Fruit fly (Drosophila melanogaster) whole organism, embryonic: ENCODE results near the gene east.

Source experiments
- Atf-2 ChIP-seq: fragments of 200-800 bp; sonication (Bioruptor generic); optimal IDR thresholded peaks from 2 replicates; lab custom pipeline; 2016; ENCODE audit warnings: missing biosample characterization, missing genetic modification characterization
- Bgb ChIP-seq: fragments of 200-800 bp; sonication (Bioruptor generic); IDR thresholded peaks from 2 replicates; pipeline ENCODE4 v1.3.6; 2022; ENCODE audit warnings: missing biosample characterization, missing genetic modification characterization; ENCODE audit not compliant: partially characterized antibody
- CG12219 ChIP-seq: fragments of 200-800 bp; sonication (Bioruptor generic); optimal IDR thresholded peaks from 3 replicates; lab custom pipeline; 2018; ENCODE audit warnings: missing biosample characterization, mild to moderate bottlenecking, missing genetic modification characterization
- CG12299 ChIP-seq: fragments of 200-800 bp; sonication (Bioruptor generic); optimal IDR thresholded peaks from 2 replicates; lab custom pipeline; 2018; ENCODE audit warnings: missing biosample characterization, mild to moderate bottlenecking, missing genetic modification characterization
- CG1233 ChIP-seq: fragments of 200-800 bp; sonication (Bioruptor generic); optimal IDR thresholded peaks from 4 replicates; lab custom pipeline; 2018; ENCODE audit warnings: missing biosample characterization, mild to moderate bottlenecking, missing genetic modification characterization
- CG13123 ChIP-seq: fragments of 200-800 bp; sonication (Bioruptor generic); optimal IDR thresholded peaks from 2 replicates; lab custom pipeline; 2016; ENCODE audit warnings: missing biosample characterization, missing genetic modification characterization
- CG13424 ChIP-seq: fragments of 200-800 bp; sonication (Bioruptor generic); optimal IDR thresholded peaks from 2 replicates; lab custom pipeline; 2019; ENCODE audit warnings: missing biosample characterization, mild to moderate bottlenecking, missing genetic modification characterization, moderate library complexity
- CG13624 ChIP-seq: fragments of 200-800 bp; sonication (Bioruptor generic); optimal IDR thresholded peaks from 2 replicates; lab custom pipeline; 2016; ENCODE audit warnings: missing biosample characterization, missing genetic modification characterization
- CG13775 ChIP-seq: fragments of 200-800 bp; sonication (Bioruptor generic); optimal IDR thresholded peaks from 3 replicates; lab custom pipeline; 2017; ENCODE audit warnings: missing biosample characterization, mild to moderate bottlenecking, missing genetic modification characterization
- CG14710 ChIP-seq: fragments of 200-800 bp; sonication (Bioruptor generic); optimal IDR thresholded peaks from 3 replicates; lab custom pipeline; 2019; ENCODE audit warnings: missing biosample characterization, mild to moderate bottlenecking, missing genetic modification characterization, moderate library complexity
- CG15479 ChIP-seq: fragments of 200-800 bp; sonication (Bioruptor generic); optimal IDR thresholded peaks from 3 replicates; lab custom pipeline; 2019; ENCODE audit warnings: missing biosample characterization, mild to moderate bottlenecking, missing genetic modification characterization, moderate library complexity
- CG16779 ChIP-seq: fragments of 200-800 bp; sonication (Bioruptor generic); IDR thresholded peaks from 2 replicates; pipeline ENCODE4 v1.3.6; 2022; ENCODE audit warnings: missing biosample characterization, missing genetic modification characterization
- CG5953 ChIP-seq: fragments of 200-800 bp; sonication (Bioruptor generic); IDR thresholded peaks from 2 replicates; pipeline ENCODE4 v1.3.6; 2022; ENCODE audit warnings: missing biosample characterization, missing genetic modification characterization
- CG7271 ChIP-seq: fragments of 200-800 bp; sonication (Bioruptor generic); optimal IDR thresholded peaks from 2 replicates; lab custom pipeline; 2018; ENCODE audit warnings: missing biosample characterization, mild to moderate bottlenecking, missing genetic modification characterization, moderate library complexity
- CG9817 ChIP-seq: fragments of 200-800 bp; sonication (Bioruptor generic); optimal IDR thresholded peaks from 2 replicates; lab custom pipeline; 2018; ENCODE audit warnings: missing biosample characterization, mild to moderate bottlenecking, missing genetic modification characterization, moderate library complexity
- Dfd ChIP-seq, 2 experiments: fragments of >200 bp; optimal IDR thresholded peaks; 2 replicates each; lab custom pipeline; 2017; ENCODE audit warnings: missing biosample characterization in 2 of 2, missing genetic modification characterization in 2 of 2
- E2f1 ChIP-seq: fragments of 200-800 bp; sonication (Bioruptor generic); IDR thresholded peaks from 2 replicates; pipeline ENCODE4 v1.3.6; 2022; ENCODE audit warnings: missing biosample characterization, missing genetic modification characterization
- Ets65A ChIP-seq: fragments of 200-800 bp; sonication (Bioruptor generic); peaks from one replicate; lab custom pipeline; 2016; ENCODE audit warnings: missing biosample characterization, missing genetic modification characterization
- Fer3 ChIP-seq: fragments of 200-800 bp; sonication (Bioruptor generic); optimal IDR thresholded peaks from 2 replicates; lab custom pipeline; 2018; ENCODE audit warnings: missing biosample characterization, mild to moderate bottlenecking, missing genetic modification characterization, moderate library complexity
- HHEX ChIP-seq: fragments of 200-800 bp; sonication (Bioruptor generic); optimal IDR thresholded peaks from 3 replicates; lab custom pipeline; 2017; ENCODE audit warnings: missing biosample characterization, mild to moderate bottlenecking, missing genetic modification characterization, missing genetic modification reagents
- Hr51 ChIP-seq, 2 experiments: fragments of 200-800 bp; sonication (Bioruptor generic); optimal IDR thresholded peaks; 2 replicates in 1 of 2; 3 replicates in 1 of 2; lab custom pipeline; 2016 to 2018; ENCODE audit warnings: missing biosample characterization in 2 of 2, missing genetic modification characterization in 2 of 2, mild to moderate bottlenecking in 1 of 2, moderate library complexity in 1 of 2
- Hr78 ChIP-seq, 2 experiments: fragments of 200-800 bp in 1 of 2; fragments of >200 bp in 1 of 2; sonication (Bioruptor generic) in 1 of 2; optimal IDR thresholded peaks; 2 replicates each; lab custom pipeline; 2017 to 2019; ENCODE audit warnings: missing biosample characterization in 2 of 2, missing genetic modification characterization in 2 of 2, mild to moderate bottlenecking in 1 of 2, moderate library complexity in 1 of 2
- Mrtf ChIP-seq: fragments of 200-800 bp; sonication (Bioruptor generic); IDR thresholded peaks from 3 replicates; pipeline ENCODE4 v1.3.6; 2022; ENCODE audit warnings: missing biosample characterization, missing genetic modification characterization
- NfI ChIP-seq: fragments of 200-800 bp; sonication (Bioruptor generic); optimal IDR thresholded peaks from 3 replicates; lab custom pipeline; 2018; ENCODE audit warnings: missing biosample characterization, mild to moderate bottlenecking, missing genetic modification characterization, moderate library complexity
- Pdp1 ChIP-seq, 2 experiments: fragments of 200-800 bp; sonication (Bioruptor generic); optimal IDR thresholded peaks; 3 replicates each; lab custom pipeline; 2016; ENCODE audit warnings: missing biosample characterization in 2 of 2, missing genetic modification characterization in 2 of 2, mild to moderate bottlenecking in 1 of 2, moderate library complexity in 1 of 2
- Rfx ChIP-seq: fragments of 200-800 bp; sonication (Bioruptor generic); IDR thresholded peaks from 2 replicates; pipeline ENCODE4 v1.3.6; 2022; ENCODE audit warnings: missing biosample characterization, missing genetic modification characterization
- Side ChIP-seq: fragments of 200-800 bp; sonication (Bioruptor generic); optimal IDR thresholded peaks from 2 replicates; lab custom pipeline; 2016; ENCODE audit warnings: missing biosample characterization, missing genetic modification characterization
- Xrp1 ChIP-seq: fragments of 200-800 bp; sonication (Bioruptor generic); IDR thresholded peaks from 2 replicates; pipeline ENCODE4 v1.3.6; 2022; ENCODE audit warnings: missing biosample characterization, missing genetic modification characterization
- ara ChIP-seq: fragments of 200-800 bp; sonication (Bioruptor generic); IDR thresholded peaks from 2 replicates; pipeline ENCODE4 v1.3.6; 2022; ENCODE audit warnings: missing biosample characterization, missing genetic modification characterization
- bbx ChIP-seq: fragments of 200-800 bp; sonication (Bioruptor generic); IDR thresholded peaks from 2 replicates; pipeline ENCODE4 v1.3.6; 2022; ENCODE audit warnings: missing biosample characterization, missing genetic modification characterization; ENCODE audit not compliant: partially characterized antibody
- br ChIP-seq: fragments of >200 bp; optimal IDR thresholded peaks from 2 replicates; lab custom pipeline; 2017
- cg ChIP-seq: fragments of 200-800 bp; sonication (Bioruptor generic); optimal IDR thresholded peaks from 3 replicates; lab custom pipeline; 2019; ENCODE audit warnings: missing biosample characterization, mild to moderate bottlenecking, missing genetic modification characterization, moderate library complexity
- chif ChIP-seq, 2 experiments: fragments of 200-800 bp; sonication (Bioruptor generic); optimal IDR thresholded peaks; 3 replicates each; lab custom pipeline; 2016; ENCODE audit warnings: missing biosample characterization in 2 of 2, missing genetic modification characterization in 2 of 2
- da ChIP-seq: fragments of 200-800 bp; sonication (Bioruptor generic); optimal IDR thresholded peaks from 2 replicates; lab custom pipeline; 2016; ENCODE audit warnings: missing biosample characterization, missing genetic modification characterization
- dimm ChIP-seq: fragments of 200-800 bp; sonication (Bioruptor generic); IDR thresholded peaks from 2 replicates; pipeline ENCODE4 v1.3.6; 2022; ENCODE audit warnings: missing biosample characterization, missing genetic modification characterization
- fru ChIP-seq: fragments of >200 bp; optimal IDR thresholded peaks from 2 replicates; lab custom pipeline; 2017
- grau ChIP-seq: fragments of 200-800 bp; optimal IDR thresholded peaks from 3 replicates; lab custom pipeline; 2019; ENCODE audit warnings: missing biosample characterization, mild to moderate bottlenecking, missing genetic modification characterization, moderate library complexity
- lola ChIP-seq, 3 experiments: fragments of >200 bp in 2 of 3; fragments of 200-800 bp in 1 of 3; sonication (Bioruptor generic) in 1 of 3; optimal IDR thresholded peaks; 2 replicates each; lab custom pipeline; 2017 to 2019; ENCODE audit warnings: missing biosample characterization in 3 of 3, missing genetic modification characterization in 3 of 3, mild to moderate bottlenecking in 1 of 3, moderate library complexity in 1 of 3
- lov ChIP-seq, 2 experiments: fragments of 200-800 bp in 1 of 2; fragments of >200 bp in 1 of 2; sonication (Bioruptor generic) in 1 of 2; IDR thresholded peaks in 1 of 2; optimal IDR thresholded peaks in 1 of 2; 2 replicates in 1 of 2; 3 replicates in 1 of 2; pipeline versions ENCODE4 v1.3.6 to Lab custom; 2017 to 2022; ENCODE audit warnings: missing biosample characterization in 1 of 2, missing genetic modification characterization in 1 of 2
- nom ChIP-seq: fragments of 200-800 bp; sonication (Bioruptor generic); optimal IDR thresholded peaks from 2 replicates; lab custom pipeline; 2017; ENCODE audit warnings: missing biosample characterization, missing genetic modification characterization, mild to moderate bottlenecking, moderate library complexity, missing genetic modification reagents
- odd ChIP-seq: fragments of 200-800 bp; sonication (Bioruptor generic); optimal IDR thresholded peaks from 2 replicates; lab custom pipeline; 2017; ENCODE audit warnings: missing biosample characterization, mild to moderate bottlenecking, missing genetic modification characterization
- peb ChIP-seq: fragments of 200-800 bp; sonication (Bioruptor generic); IDR thresholded peaks from 2 replicates; pipeline ENCODE4 v1.3.6; 2022; ENCODE audit warnings: missing biosample characterization, missing genetic modification characterization
- sc ChIP-seq, 3 experiments: fragments of >200 bp in 2 of 3; fragments of 200-800 bp in 1 of 3; sonication (Bioruptor generic) in 1 of 3; optimal IDR thresholded peaks; 2 replicates in 2 of 3; 3 replicates in 1 of 3; lab custom pipeline; 2017; ENCODE audit warnings: mild to moderate bottlenecking in 1 of 3, missing biosample characterization in 1 of 3, missing genetic modification characterization in 1 of 3, missing genetic modification reagents in 1 of 3
- sd ChIP-seq: fragments of 200-800 bp; sonication (Bioruptor generic); optimal IDR thresholded peaks from 3 replicates; lab custom pipeline; 2018; ENCODE audit warnings: missing biosample characterization, mild to moderate bottlenecking, missing genetic modification characterization, moderate library complexity
- trh ChIP-seq: fragments of 200-800 bp; sonication (Bioruptor generic); optimal IDR thresholded peaks from 2 replicates; lab custom pipeline; 2016; ENCODE audit warnings: missing biosample characterization, missing genetic modification characterization
- unpg ChIP-seq: fragments of 200-800 bp; sonication (Bioruptor generic); optimal IDR thresholded peaks from 3 replicates; lab custom pipeline; 2018; ENCODE audit warnings: missing biosample characterization, mild to moderate bottlenecking, missing genetic modification characterization, moderate library complexity
- vnd ChIP-seq: fragments of 200-800 bp; sonication (Bioruptor generic); IDR thresholded peaks from 3 replicates; pipeline ENCODE4 v1.3.6; 2022; ENCODE audit warnings: missing biosample characterization, missing genetic modification characterization; ENCODE audit not compliant: partially characterized antibody

The east gene

dm6 chrX:1968581-1969258 is 41.9 kb upstream of the east start (continued):
- no peak for TF ChIP-seq CG13775 (GFP tag; lab: Kevin White, UChicago)
- no peak for TF ChIP-seq bbx
- no peak for TF ChIP-seq CG13123 (GFP tag; lab: Kevin White, UChicago)
- peak in 1 of 2 experiments; percentile 80 for TF ChIP-seq Hr78 (GFP tag; optimal IDR thresholded peaks at IDR 0.05; lab: Kevin White, UChicago)
- no peak for TF ChIP-seq Bgb (GFP tag; lab: Robert Waterston, UW)
- peak in 1 of 3 experiments; percentile 36 for TF ChIP-seq lola (GFP tag; optimal IDR thresholded peaks at IDR 0.05; lab: Kevin White, UChicago)
- TF ChIP-seq CG13624 = no peak
- no peak for TF ChIP-seq lov (optimal IDR thresholded peaks at IDR 0.05; lab: Kevin White, UChicago)
- no peak for TF ChIP-seq lov (GFP tag; IDR thresholded peaks at IDR 0.05; lab: Robert Waterston, UW)
- peak; percentile 57 for TF ChIP-seq HHEX (GFP tag; lab: Kevin White, UChicago)
- TF ChIP-seq Ets65A (GFP tag; lab: Kevin White, UChicago) = peak; percentile 84
- peak; percentile 10 for TF ChIP-seq Fer3 (tag; lab: Kevin White, UChicago)
- TF ChIP-seq CG13424 (tag; lab: Kevin White, UChicago) = peak; percentile 82
- TF ChIP-seq CG1233 (GFP tag; lab: Kevin White, UChicago) = peak; percentile 43
- TF ChIP-seq Hr51 (GFP tag; optimal IDR thresholded peaks at IDR 0.05; lab: Kevin White, UChicago) = peak in 1 of 2 experiments; percentile 75
- peak; percentile 51 for TF ChIP-seq nom
- TF ChIP-seq CG9817 = peak; percentile 15
- TF ChIP-seq trh = no peak
- TF ChIP-seq CG12219 (GFP tag; lab: Kevin White, UChicago) = peak; percentile 71
- peak; percentile 50 to 74 for TF ChIP-seq Pdp1 (GFP tag; optimal IDR thresholded peaks at IDR 0.05; lab: Kevin White, UChicago)
- no peak for TF ChIP-seq sc (optimal IDR thresholded peaks at IDR 0.05; lab: Kevin White, UChicago)
- TF ChIP-seq sc (GFP tag; optimal IDR thresholded peaks at IDR 0.05; lab: Kevin White, UChicago) = peak; percentile 32
- TF ChIP-seq CG15479 (GFP tag; lab: Kevin White, UChicago) = no peak
- TF ChIP-seq vnd (GFP tag; lab: Robert Waterston, UW) = no peak
- TF ChIP-seq Atf-2 (GFP tag; lab: Kevin White, UChicago) = peak; percentile 47
- peak; percentile 24; the same call in 1 of the 2 replicates for TF ChIP-seq dimm (GFP tag; lab: Robert Waterston, UW)
- TF ChIP-seq Side (GFP tag; lab: Kevin White, UChicago) = peak; percentile 10
- TF ChIP-seq chif (GFP tag; optimal IDR thresholded peaks at IDR 0.05; lab: Kevin White, UChicago) = peak; percentile 8 to 26
- no peak for TF ChIP-seq br (lab: Kevin White, UChicago)
- TF ChIP-seq CG12299 = peak; percentile 9
- peak; percentile 53; the same call in 1 of the 2 replicates for TF ChIP-seq ara
- TF ChIP-seq sd (tag; lab: Kevin White, UChicago) = peak; percentile 18
- TF ChIP-seq Dfd (GFP tag; optimal IDR thresholded peaks at IDR 0.05; lab: Kevin White, UChicago) = no peak
- peak; percentile 70 for TF ChIP-seq unpg (GFP tag; lab: Kevin White, UChicago)
- TF ChIP-seq E2f1 = 0 out of 2 replicates have a peak, but pooled peaks have one; percentile 19
- TF ChIP-seq Xrp1 (GFP tag; lab: Robert Waterston, UW) = peak; percentile 74
- no peak for TF ChIP-seq CG16779
- TF ChIP-seq CG14710 (tag; lab: Kevin White, UChicago) = peak; percentile 43
- peak; percentile 58 for TF ChIP-seq cg (GFP tag; lab: Kevin White, UChicago)
- peak; percentile 52; the same call in 1 of the 2 replicates for TF ChIP-seq CG5953 (GFP tag; lab: Robert Waterston, UW)
- peak; percentile 37; the same call in 1 of the 3 replicates for TF ChIP-seq Mrtf (GFP tag; lab: Robert Waterston, UW)
- TF ChIP-seq CG7271 = no peak
- TF ChIP-seq da (GFP tag; lab: Kevin White, UChicago) = no peak
- no peak for TF ChIP-seq Rfx
- no peak for TF ChIP-seq fru (lab: Kevin White, UChicago)
- peak; percentile 57 for TF ChIP-seq grau (tag; lab: Kevin White, UChicago)
- TF ChIP-seq odd (GFP tag; lab: Kevin White, UChicago) = peak; percentile 34
- TF ChIP-seq NfI = peak; percentile 61
- TF ChIP-seq peb (GFP tag; lab: Robert Waterston, UW) = 0 out of 2 replicates have a peak, but pooled peaks have one; percentile 16
